Fruit fly (Drosophila melanogaster) whole organism, embryonic: ENCODE measurements around the gene CG15382.

ENCODE experiments used
- Abd-B ChIP-seq: fragments of 200-800 bp; sonication (Bioruptor generic); optimal IDR thresholded peaks from 2 replicates; lab custom pipeline; 2018; ENCODE audit warnings: missing biosample characterization, mild to moderate bottlenecking, missing genetic modification characterization, moderate library complexity
- CG10431 ChIP-seq: fragments of 200-800 bp; sonication (Bioruptor generic); optimal IDR thresholded peaks from 3 replicates; lab custom pipeline; 2018; ENCODE audit warnings: missing biosample characterization, mild to moderate bottlenecking, missing genetic modification characterization
- CG1233 ChIP-seq: fragments of 200-800 bp; sonication (Bioruptor generic); optimal IDR thresholded peaks from 4 replicates; lab custom pipeline; 2018; ENCODE audit warnings: missing biosample characterization, mild to moderate bottlenecking, missing genetic modification characterization
- CG12659 ChIP-seq: fragments of 200-800 bp; sonication (Bioruptor generic); optimal IDR thresholded peaks from 3 replicates; lab custom pipeline; 2017; ENCODE audit warnings: mild to moderate bottlenecking, missing biosample characterization, missing genetic modification reagents, missing genetic modification characterization
- CG15269 ChIP-seq: fragments of 200-800 bp; sonication (Bioruptor generic); optimal IDR thresholded peaks from 2 replicates; lab custom pipeline; 2018; ENCODE audit warnings: missing biosample characterization, mild to moderate bottlenecking, missing genetic modification characterization, moderate library complexity
- CG1529 ChIP-seq: fragments of 200-800 bp; sonication (Bioruptor generic); optimal IDR thresholded peaks from 3 replicates; lab custom pipeline; 2018; ENCODE audit warnings: missing biosample characterization, missing genetic modification characterization
- CG18262 ChIP-seq: fragments of 200-800 bp; optimal IDR thresholded peaks from 3 replicates; lab custom pipeline; 2019; ENCODE audit warnings: missing biosample characterization, mild to moderate bottlenecking, missing genetic modification characterization, moderate library complexity
- CG18476 ChIP-seq: fragments of 200-800 bp; sonication (Bioruptor generic); optimal IDR thresholded peaks from 2 replicates; lab custom pipeline; 2016; ENCODE audit warnings: missing biosample characterization, mild to moderate bottlenecking, missing genetic modification characterization
- CG2712 ChIP-seq: fragments of 200-800 bp; optimal IDR thresholded peaks from 3 replicates; lab custom pipeline; 2019; ENCODE audit warnings: missing biosample characterization, mild to moderate bottlenecking, missing genetic modification characterization, moderate library complexity
- CG32767 ChIP-seq: fragments of 200-800 bp; sonication (Bioruptor generic); IDR thresholded peaks from 2 replicates; pipeline ENCODE4 v1.3.6; 2022; ENCODE audit warnings: missing biosample characterization, missing genetic modification characterization
- CG32772 ChIP-seq: fragments of 200-800 bp; sonication (Bioruptor generic); IDR thresholded peaks from 2 replicates; pipeline ENCODE4 v1.3.6; 2022; ENCODE audit warnings: missing biosample characterization, missing genetic modification characterization
- CG6175 ChIP-seq: fragments of 200-800 bp; sonication (Bioruptor generic); IDR thresholded peaks from 3 replicates; pipeline ENCODE4 v1.3.6; 2022; ENCODE audit warnings: missing biosample characterization, missing genetic modification characterization
- CG6683 ChIP-seq: fragments of 200-800 bp; sonication (Bioruptor generic); optimal IDR thresholded peaks from 2 replicates; lab custom pipeline; 2017; ENCODE audit warnings: missing biosample characterization, mild to moderate bottlenecking, missing genetic modification characterization, missing genetic modification reagents
- Dip2 ChIP-seq: fragments of 200-800 bp; sonication (Bioruptor generic); IDR thresholded peaks from 2 replicates; pipeline ENCODE4 v1.3.6; 2022; ENCODE audit warnings: missing biosample characterization, missing genetic modification characterization
- Dref ChIP-seq: fragments of 200-800 bp; sonication (Bioruptor generic); IDR thresholded peaks from 2 replicates; pipeline ENCODE4 v1.3.6; 2022; ENCODE audit warnings: missing biosample characterization, missing genetic modification characterization
- E2f2 ChIP-seq: fragments of 200-800 bp; sonication (Bioruptor generic); IDR thresholded peaks from 2 replicates; pipeline ENCODE4 v1.3.6; 2022; ENCODE audit warnings: missing biosample characterization, missing genetic modification characterization
- Fer2 ChIP-seq: fragments of 200-800 bp; sonication (Bioruptor generic); optimal IDR thresholded peaks from 2 replicates; lab custom pipeline; 2018; ENCODE audit warnings: missing biosample characterization, mild to moderate bottlenecking, missing genetic modification characterization, moderate library complexity
- Hand ChIP-seq: fragments of 200-800 bp; sonication (Bioruptor generic); optimal IDR thresholded peaks from 2 replicates; lab custom pipeline; 2017; ENCODE audit warnings: mild to moderate bottlenecking, missing biosample characterization, missing genetic modification reagents, missing genetic modification characterization
- Hr3 ChIP-seq: fragments of 200-800 bp; sonication (Bioruptor generic); optimal IDR thresholded peaks from 3 replicates; lab custom pipeline; 2016; ENCODE audit warnings: missing biosample characterization, missing genetic modification characterization
- Jarid2 ChIP-seq: fragments of 200-800 bp; sonication (Bioruptor generic); optimal IDR thresholded peaks from 3 replicates; lab custom pipeline; 2017; ENCODE audit warnings: mild to moderate bottlenecking, missing biosample characterization, missing genetic modification reagents, missing genetic modification characterization
- Lhr ChIP-seq: fragments of 200-800 bp; sonication (Bioruptor generic); optimal IDR thresholded peaks from 3 replicates; lab custom pipeline; 2017; ENCODE audit warnings: mild to moderate bottlenecking, missing biosample characterization, missing genetic modification reagents, missing genetic modification characterization
- MESR4 ChIP-seq: fragments of 200-800 bp; sonication (Bioruptor generic); optimal IDR thresholded peaks from 2 replicates; lab custom pipeline; 2018; ENCODE audit warnings: missing biosample characterization, mild to moderate bottlenecking, missing genetic modification characterization, moderate library complexity
- NC2β ChIP-seq: fragments of 200-800 bp; sonication (Bioruptor generic); optimal IDR thresholded peaks from 2 replicates; lab custom pipeline; 2016; ENCODE audit warnings: missing biosample characterization, missing genetic modification characterization
- Neu2 ChIP-seq: fragments of 200-800 bp; sonication (Bioruptor generic); optimal IDR thresholded peaks from 3 replicates; lab custom pipeline; 2016; ENCODE audit warnings: missing biosample characterization, missing genetic modification characterization, borderline replicate concordance
- Nf-YB ChIP-seq: fragments of 200-800 bp; sonication (Bioruptor generic); optimal IDR thresholded peaks from 3 replicates; lab custom pipeline; 2019; ENCODE audit warnings: missing biosample characterization, mild to moderate bottlenecking, missing genetic modification characterization, moderate library complexity
- Poxn ChIP-seq: fragments of 200-800 bp; sonication (Bioruptor generic); IDR thresholded peaks from 2 replicates; pipeline ENCODE4 v1.3.6; 2022; ENCODE audit warnings: missing biosample characterization, missing genetic modification characterization
- Ptx1 ChIP-seq: fragments of 200-800 bp; sonication (Bioruptor generic); IDR thresholded peaks from 2 replicates; pipeline ENCODE4 v1.3.6; 2022; ENCODE audit warnings: missing biosample characterization, missing genetic modification characterization
- bsh ChIP-seq, 2 experiments: fragments of 200-800 bp; sonication (Bioruptor generic); optimal IDR thresholded peaks; 2 replicates each; lab custom pipeline; 2017 to 2018; ENCODE audit warnings: mild to moderate bottlenecking in 2 of 2, missing biosample characterization in 2 of 2, missing genetic modification characterization in 2 of 2, moderate library complexity in 1 of 2
- cato ChIP-seq: fragments of 200-800 bp; sonication (Bioruptor generic); optimal IDR thresholded peaks from 2 replicates; lab custom pipeline; 2016; ENCODE audit warnings: missing biosample characterization, missing genetic modification characterization, borderline replicate concordance
- ems ChIP-seq: fragments of 200-800 bp; sonication (Bioruptor generic); optimal IDR thresholded peaks from 3 replicates; lab custom pipeline; 2016; ENCODE audit warnings: missing biosample characterization, missing genetic modification characterization
- exex ChIP-seq: fragments of 200-800 bp; sonication (Bioruptor generic); optimal IDR thresholded peaks from 4 replicates; lab custom pipeline; 2018; ENCODE audit warnings: missing biosample characterization, mild to moderate bottlenecking, missing genetic modification characterization, moderate library complexity
- grau ChIP-seq: fragments of 200-800 bp; optimal IDR thresholded peaks from 3 replicates; lab custom pipeline; 2019; ENCODE audit warnings: missing biosample characterization, mild to moderate bottlenecking, missing genetic modification characterization, moderate library complexity
- gt ChIP-seq: fragments of 200-800 bp; sonication (Bioruptor generic); IDR thresholded peaks from 2 replicates; pipeline ENCODE4 v1.3.6; 2022; ENCODE audit warnings: missing biosample characterization, missing genetic modification characterization
- lab ChIP-seq: fragments of 200-800 bp; sonication (Bioruptor generic); optimal IDR thresholded peaks from 3 replicates; lab custom pipeline; 2017; ENCODE audit warnings: missing biosample characterization, missing genetic modification characterization, mild to moderate bottlenecking, moderate library complexity, missing genetic modification reagents
- mam ChIP-seq: fragments of 200-800 bp; sonication (Bioruptor generic); optimal IDR thresholded peaks from 3 replicates; lab custom pipeline; 2016; ENCODE audit warnings: missing biosample characterization, missing genetic modification characterization
- nau ChIP-seq: fragments of 200-800 bp; sonication (Bioruptor generic); optimal IDR thresholded peaks from 3 replicates; lab custom pipeline; 2017; ENCODE audit warnings: missing biosample characterization, mild to moderate bottlenecking, missing genetic modification characterization, missing genetic modification reagents
- onecut ChIP-seq: fragments of 200-800 bp; sonication (Bioruptor generic); IDR thresholded peaks from 2 replicates; pipeline ENCODE4 v1.3.6; 2022; ENCODE audit warnings: missing biosample characterization, missing genetic modification characterization
- p53 ChIP-seq: fragments of 200-800 bp; sonication (Bioruptor generic); optimal IDR thresholded peaks from 2 replicates; lab custom pipeline; 2016; ENCODE audit warnings: missing biosample characterization, missing genetic modification characterization
- pho ChIP-seq: fragments of 200-800 bp; sonication (Bioruptor generic); optimal IDR thresholded peaks from 2 replicates; lab custom pipeline; 2016; ENCODE audit warnings: missing biosample characterization, missing genetic modification characterization
- phol ChIP-seq: fragments of 200-800 bp; sonication (Bioruptor generic); optimal IDR thresholded peaks from 3 replicates; lab custom pipeline; 2018; ENCODE audit warnings: missing biosample characterization, mild to moderate bottlenecking, missing genetic modification characterization, moderate library complexity
- pita ChIP-seq: fragments of 200-800 bp; sonication (Bioruptor generic); optimal IDR thresholded peaks from 2 replicates; lab custom pipeline; 2017; ENCODE audit warnings: missing biosample characterization, mild to moderate bottlenecking, missing genetic modification characterization
- pum ChIP-seq: fragments of 200-800 bp; sonication (Bioruptor generic); optimal IDR thresholded peaks from 2 replicates; lab custom pipeline; 2016; ENCODE audit warnings: missing biosample characterization, missing genetic modification characterization
- pzg ChIP-seq: fragments of 200-800 bp; sonication (Bioruptor generic); optimal IDR thresholded peaks from 3 replicates; lab custom pipeline; 2018; ENCODE audit warnings: missing biosample characterization, mild to moderate bottlenecking, missing genetic modification characterization, moderate library complexity
- row ChIP-seq: fragments of 200-800 bp; sonication (Bioruptor generic); IDR thresholded peaks from 3 replicates; pipeline ENCODE4 v1.3.6; 2022; ENCODE audit warnings: missing biosample characterization, missing genetic modification characterization
- salm ChIP-seq: fragments of 200-800 bp; sonication (Bioruptor generic); optimal IDR thresholded peaks from 2 replicates; lab custom pipeline; 2018; ENCODE audit warnings: missing biosample characterization, mild to moderate bottlenecking, missing genetic modification characterization
- tap ChIP-seq: fragments of 200-800 bp; optimal IDR thresholded peaks from 3 replicates; lab custom pipeline; 2019; ENCODE audit warnings: missing biosample characterization, mild to moderate bottlenecking, missing genetic modification characterization, moderate library complexity
- twi ChIP-seq: fragments of 200-800 bp; optimal IDR thresholded peaks from 2 replicates; lab custom pipeline; 2019; ENCODE audit warnings: missing biosample characterization, mild to moderate bottlenecking, missing genetic modification characterization, moderate library complexity
- zfh1 ChIP-seq: fragments of 200-800 bp; sonication (Bioruptor generic); IDR thresholded peaks from 3 replicates; pipeline ENCODE4 v1.3.6; 2022; ENCODE audit warnings: missing biosample characterization, missing genetic modification characterization

CG15382 gene

DNA sequence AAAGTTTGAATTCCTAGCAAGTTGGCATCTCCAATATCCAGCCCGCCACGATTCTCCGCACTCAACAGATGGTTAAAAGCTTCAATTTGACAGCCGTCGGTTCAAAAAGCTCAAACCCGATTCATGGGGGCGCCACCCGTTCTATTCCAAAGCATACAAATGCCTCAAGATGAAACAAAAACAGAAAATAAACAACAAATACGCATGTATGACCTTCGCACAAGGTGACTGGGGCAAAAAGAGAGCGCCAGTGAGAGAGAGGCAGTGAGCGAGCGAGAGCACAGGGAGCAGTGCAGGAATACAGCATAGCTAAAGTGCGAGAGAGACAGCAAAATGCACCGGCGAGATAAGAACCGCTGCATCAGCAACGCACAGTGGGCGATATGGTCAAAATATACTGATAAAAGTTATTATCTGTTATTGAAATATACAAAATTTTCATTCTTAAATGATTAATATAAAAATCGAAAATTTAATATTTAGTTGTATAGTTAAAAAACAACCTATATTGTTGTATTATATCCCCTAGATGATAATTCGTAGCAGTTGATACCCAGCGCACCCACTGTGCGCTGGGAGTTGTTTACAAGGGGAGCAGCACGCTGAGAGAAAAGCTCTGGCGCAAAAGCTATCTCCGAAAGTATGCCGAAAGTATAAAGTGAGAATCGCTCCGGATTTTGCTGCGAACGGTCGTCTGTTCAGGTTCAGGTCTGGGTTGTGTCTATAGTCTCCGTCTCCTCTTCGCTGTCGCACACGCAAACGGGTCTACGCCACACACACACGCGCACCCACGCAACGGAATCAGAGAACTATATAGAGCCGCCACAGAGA lies 25.2 kb upstream of the CG15382 start, which contains the start of gene Glyp:
Gene Glyp, plus strand, starts transcription at position 657 of the 831 bp plus-strand sequence.
- TF ChIP-seq CG1233 (peak; percentile 96), exex (tag; lab: Kevin White, UChicago) (peak; percentile 92), CG32767 (peak; percentile 96), row (GFP tag; lab: Robert Waterston, UW) (peak; percentile 99), gt (peak; percentile 78), CG2712 (tag; lab: Kevin White, UChicago) (peak; percentile 98), pita (GFP tag; lab: Kevin White, UChicago) (no peak), cato (GFP tag; lab: Kevin White, UChicago) (peak; percentile 83), phol (tag; lab: Kevin White, UChicago) (peak; percentile 96), zfh1 (GFP tag; lab: Robert Waterston, UW) (peak; percentile 91), CG6683 (GFP tag; lab: Kevin White, UChicago) (peak; percentile 98), mam (peak; percentile 69), CG18262 (tag; lab: Kevin White, UChicago) (peak; percentile 97), Jarid2 (GFP tag; lab: Kevin White, UChicago) (peak; percentile 88), CG6175 (GFP tag; lab: Robert Waterston, UW) (peak; percentile 81), lab (GFP tag; lab: Kevin White, UChicago) (peak; percentile 99), p53 (GFP tag; lab: Kevin White, UChicago) (peak; percentile 46), CG12659 (GFP tag; lab: Kevin White, UChicago) (peak; percentile 99), CG10431 (GFP tag; lab: Kevin White, UChicago) (peak; percentile 91), tap (peak; percentile 95), Hand (GFP tag; lab: Kevin White, UChicago) (peak; percentile 98), Ptx1 (peak; percentile 97), pho (GFP tag; lab: Kevin White, UChicago) (peak; percentile 90), salm (tag; lab: Kevin White, UChicago) (peak; percentile 96), Abd-B (GFP tag; lab: Kevin White, UChicago) (peak; percentile 94), CG15269 (tag; lab: Kevin White, UChicago) (peak; percentile 98), NC2β (peak; percentile 42), Dip2 (GFP tag; lab: Robert Waterston, UW) (peak; percentile 37; the same call in 1 of the 2 replicates), CG32772 (peak; percentile 93), Dref (no peak), bsh (GFP tag; optimal IDR thresholded peaks at IDR 0.05; lab: Kevin White, UChicago) (peak; percentile 97 to 98), CG1529 (peak; percentile 95), ems (GFP tag; lab: Kevin White, UChicago) (peak; percentile 85), Fer2 (peak; percentile 95), Hr3 (GFP tag; lab: Kevin White, UChicago) (peak; percentile 97), nau (peak; percentile 98), pum (GFP tag; lab: Kevin White, UChicago) (peak; percentile 59), twi (tag; lab: Kevin White, UChicago) (peak; percentile 91), Lhr (GFP tag; lab: Kevin White, UChicago) (peak; percentile 55), pzg (GFP tag; lab: Kevin White, UChicago) (peak; percentile 79), Poxn (GFP tag; lab: Robert Waterston, UW) (peak; percentile 80), E2f2 (peak; percentile 98), onecut (peak; percentile 89), CG18476 (peak; percentile 89), Neu2 (GFP tag; lab: Kevin White, UChicago) (no peak), grau (tag; lab: Kevin White, UChicago) (peak; percentile 97), Nf-YB (GFP tag; lab: Kevin White, UChicago) (peak; percentile 88), MESR4 (peak; percentile 13)
